Fruit fly (Drosophila melanogaster): ENCODE measurements around the gene CG32694.

Gene CG32694

dm6 chrX:10020857-10021256 is 31.4 kb downstream of the CG32694 start:
- no peak for TF ChIP-seq noc (tag; optimal IDR thresholded peaks at IDR 0.05)

dm6 chrX:10021809-10022208 is 32.3 kb downstream of the CG32694 start:
- TF ChIP-seq noc (tag; optimal IDR thresholded peaks at IDR 0.05): no peak

dm6 chrX:10029730-10030129 is 40.2 kb downstream of the CG32694 start:
- TF ChIP-seq noc (tag; optimal IDR thresholded peaks at IDR 0.05): no peak

dm6 chrX:10039528-10039927 is 50.0 kb downstream of the CG32694 start:
- no peak for TF ChIP-seq noc (tag; optimal IDR thresholded peaks at IDR 0.05)

DNA sequence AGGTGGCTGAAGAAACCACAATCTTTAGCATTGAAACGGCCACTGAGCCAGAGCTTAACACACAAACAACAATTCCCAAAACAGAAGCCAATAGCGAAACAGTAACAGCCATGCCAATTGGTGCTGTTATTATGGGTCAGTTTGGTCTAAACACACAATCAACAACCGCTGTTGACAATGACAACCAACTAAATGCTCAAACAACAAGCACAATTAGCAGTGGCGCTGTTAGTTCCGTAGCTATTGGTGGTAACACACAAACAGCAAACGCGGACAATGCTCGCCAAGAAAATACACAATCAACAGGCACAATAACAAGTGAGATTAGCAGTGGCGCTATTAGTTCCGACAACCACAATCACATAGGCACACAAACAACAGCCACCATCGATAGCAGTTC is 54.4 kb downstream of the CG32694 start:
- TF ChIP-seq noc (tag; optimal IDR thresholded peaks at IDR 0.05): no peak

- TF ChIP-seq noc (tag; optimal IDR thresholded peaks at IDR 0.05): no peak
Observed at dm6 chrX:10045763-10046162, 56.3 kb downstream of the CG32694 start.

- TF ChIP-seq noc (tag; optimal IDR thresholded peaks at IDR 0.05): no peak
Observed at dm6 chrX:10046760-10047159, 57.3 kb downstream of the CG32694 start.

DNA sequence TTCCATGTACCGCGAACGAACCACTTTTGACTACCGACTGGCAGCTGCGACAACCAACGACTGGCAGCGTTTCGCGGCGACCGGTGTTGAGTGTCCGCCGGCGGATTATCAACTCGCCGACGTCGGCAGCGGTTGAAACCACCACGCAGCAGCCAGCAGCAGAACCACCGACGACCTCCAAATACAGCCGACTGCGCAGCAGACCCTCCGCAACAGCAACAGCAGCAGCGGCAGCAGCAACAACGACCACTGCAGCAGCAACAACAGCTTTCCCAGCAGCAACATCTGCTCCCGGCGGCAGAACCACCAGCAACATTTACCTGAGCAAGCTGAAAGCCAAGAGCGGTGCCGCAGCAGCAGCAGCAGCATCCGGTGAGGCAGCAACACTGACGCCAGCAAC is 58.5 kb downstream of the CG32694 start:
- no peak for TF ChIP-seq noc (tag; optimal IDR thresholded peaks at IDR 0.05)

DNA sequence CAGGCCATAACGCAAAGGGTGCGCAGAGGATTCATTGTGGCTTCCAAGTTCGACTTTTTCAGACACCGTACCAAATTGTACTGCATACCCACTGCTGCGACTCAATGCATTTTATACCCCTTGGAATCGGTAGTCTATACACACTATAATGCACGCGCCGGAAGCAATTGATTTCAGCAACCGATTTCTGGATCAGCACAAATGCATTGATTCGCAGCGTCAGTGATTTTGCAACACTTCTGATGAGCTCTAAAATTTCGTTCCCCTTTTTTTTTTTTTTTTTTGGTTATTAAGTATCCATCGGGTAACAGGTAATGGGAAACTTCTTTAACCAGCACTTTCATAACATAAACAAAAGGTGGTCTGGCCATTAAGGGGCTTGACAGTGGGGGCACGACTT is 63.1 kb downstream of the CG32694 start, which contains the start of gene Yp2:
TSS of gene Yp2 (minus strand) at position 88 of the 400 bp plus-strand sequence.
- no peak for TF ChIP-seq noc (tag; optimal IDR thresholded peaks at IDR 0.05)

dm6 chrX:10053547-10053946 is 64.1 kb downstream of the CG32694 start, which contains the start of gene Yp1:
Gene Yp1, plus strand, starts transcription at chrX:10053811.
- TF ChIP-seq noc (tag; optimal IDR thresholded peaks at IDR 0.05): no peak

Data from whole organism, larva.